Worm (Caenorhabditis elegans) whole organism, early embryonic: ENCODE measurements around the gene ptr-24.

Experiments used
- ama-1 ChIP-seq: fragments of 150-350 bp; optimal IDR thresholded peaks from 2 replicates; lab custom pipeline; 2014
- ceh-36 ChIP-seq: sonication (generic microtip); optimal IDR thresholded peaks from 2 replicates; lab custom pipeline; 2016; ENCODE audit warnings: missing genetic modification characterization, inconsistent platforms, missing compliant biosample characterization

DNA sequence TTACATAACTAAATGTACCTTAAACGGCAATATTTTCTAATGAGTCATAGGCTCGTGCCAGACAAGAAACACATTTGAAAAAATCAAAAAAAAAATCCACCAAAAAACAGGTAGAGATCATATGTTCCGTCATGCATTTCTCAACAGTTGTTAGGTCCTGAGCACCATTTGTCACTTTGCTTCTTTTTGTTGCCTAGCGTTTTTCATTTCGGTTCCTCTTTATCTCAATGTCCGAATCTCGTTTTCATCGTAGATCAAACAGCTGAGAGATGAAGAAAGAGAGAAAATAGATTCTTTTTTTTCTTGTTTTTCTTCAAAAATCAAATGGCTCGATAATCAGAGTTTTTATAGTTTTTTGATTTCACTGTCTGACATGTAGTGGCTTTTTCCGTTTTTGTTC, 3.1 kb downstream of the ptr-24 start:
- TF ChIP-seq ama-1 (lab: Kevin White, UChicago) (no peak), ceh-36 (tag; lab: Kevin White, UChicago) (no peak)
